Fruit fly (Drosophila melanogaster): Measurements from ENCODE around the gene Kat60.

dm6 chr3R:5212759-5213053, 19.3 kb downstream of the Kat60 start:
- TF ChIP-seq CTCF (optimal IDR thresholded peaks at IDR 0.05) (no peak), CG8478 (optimal IDR thresholded peaks at IDR 0.05) (no peak)
